Worm (Caenorhabditis elegans) whole organism, L3 larva: ENCODE data around the gene F35H10.3.

Experiments used
- ceh-28 ChIP-seq: fragments of 150-350 bp; optimal IDR thresholded peaks from 2 replicates; lab custom pipeline; 2014; ENCODE audit warnings: missing biosample characterization, missing genetic modification reagents, missing genetic modification characterization
- ceh-9 ChIP-seq: sonication (generic microtip); optimal IDR thresholded peaks from 2 replicates; lab custom pipeline; 2018; ENCODE audit warnings: missing biosample characterization, missing genetic modification characterization
- elt-3 ChIP-seq, 3 experiments: fragments of 150-350 bp in 1 of 3; sonication (generic microtip) in 2 of 3; optimal IDR thresholded peaks; 2 replicates in 2 of 3; 4 replicates in 1 of 3; lab custom pipeline; 2014 to 2017; ENCODE audit warnings: missing biosample characterization in 3 of 3, missing genetic modification characterization in 3 of 3
- fkh-10 ChIP-seq: sonication (generic microtip); optimal IDR thresholded peaks from 2 replicates; lab custom pipeline; 2017; ENCODE audit warnings: missing biosample characterization, missing genetic modification reagents, missing genetic modification characterization
- nhr-12 ChIP-seq: fragments of 150-350 bp; optimal IDR thresholded peaks from 2 replicates; lab custom pipeline; 2014; ENCODE audit warnings: missing biosample characterization, missing genetic modification characterization
- nhr-25 ChIP-seq: sonication (generic microtip); optimal IDR thresholded peaks from 2 replicates; lab custom pipeline; 2017; ENCODE audit warnings: missing biosample characterization, missing genetic modification characterization
- nhr-28 ChIP-seq: fragments of 150-350 bp; optimal IDR thresholded peaks from 2 replicates; lab custom pipeline; 2014; ENCODE audit warnings: missing biosample characterization, missing genetic modification characterization
- nhr-43 ChIP-seq: sonication (generic microtip); optimal IDR thresholded peaks from 2 replicates; lab custom pipeline; 2016; ENCODE audit warnings: mild to moderate bottlenecking, missing genetic modification characterization, missing compliant biosample characterization; ENCODE audit not compliant: poor library complexity, severe bottlenecking
- pha-4 ChIP-seq: fragments of 150-350 bp; optimal IDR thresholded peaks from 2 replicates; lab custom pipeline; 2014; ENCODE audit warnings: missing biosample characterization, missing genetic modification reagents, missing genetic modification characterization
- sea-2 ChIP-seq: fragments of 150-350 bp; sonication (generic microtip); optimal IDR thresholded peaks from 4 replicates; lab custom pipeline; 2014; ENCODE audit warnings: missing biosample characterization, missing genetic modification reagents, missing genetic modification characterization
- unc-62 ChIP-seq: fragments of 150-350 bp; sonication (generic microtip); optimal IDR thresholded peaks from 4 replicates; lab custom pipeline; 2014; ENCODE audit warnings: missing biosample characterization, missing genetic modification reagents, missing genetic modification characterization
- ztf-11 ChIP-seq: fragments of 150-350 bp; optimal IDR thresholded peaks from 2 replicates; lab custom pipeline; 2014; ENCODE audit warnings: missing biosample characterization, missing genetic modification characterization

DNA sequence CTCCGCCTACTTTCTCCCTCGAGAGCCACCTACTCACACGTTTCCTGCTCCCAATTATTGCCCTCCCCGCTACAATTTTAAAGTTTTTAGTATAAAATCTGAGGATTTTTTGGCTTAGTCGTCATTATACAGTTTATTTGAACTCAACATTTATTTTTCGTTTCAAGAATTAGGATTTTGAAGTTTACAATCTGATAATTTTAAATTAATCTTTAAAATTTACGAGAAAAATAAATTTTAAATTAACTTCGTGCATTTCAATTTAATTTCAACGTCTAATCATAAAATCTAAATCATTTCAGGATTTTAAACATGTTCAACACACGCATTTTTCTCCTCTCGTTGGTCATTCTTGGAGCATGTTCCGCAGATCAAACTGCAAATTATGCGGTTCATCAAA is 3.1 kb downstream of the F35H10.3 start, which contains the start of gene F35H10.2:
- TF ChIP-seq nhr-28 (tag; lab: Kevin White, UChicago) = no peak
- TF ChIP-seq nhr-12 (tag; lab: Kevin White, UChicago) = no peak
- no peak for TF ChIP-seq nhr-43 (tag; lab: Kevin White, UChicago)
- no peak for TF ChIP-seq pha-4 (tag; lab: Kevin White, UChicago)
- TF ChIP-seq nhr-25 (tag; lab: Kevin White, UChicago) = no peak
- no peak for TF ChIP-seq fkh-10 (GFP tag; lab: Kevin White, UChicago)
- TF ChIP-seq ceh-9 (tag; lab: Kevin White, UChicago) = no peak
- TF ChIP-seq ceh-28 (tag; lab: Kevin White, UChicago) = no peak
- TF ChIP-seq sea-2 (GFP tag; lab: Kevin White, UChicago) = no peak
- TF ChIP-seq elt-3 (tag; optimal IDR thresholded peaks at IDR 0.05; lab: Kevin White, UChicago) = no peak
- TF ChIP-seq unc-62 (GFP tag; lab: Kevin White, UChicago) = no peak
- no peak for TF ChIP-seq ztf-11 (tag; lab: Kevin White, UChicago)
